Worm (Caenorhabditis elegans): Measurements from ENCODE around the gene F55G7.4.

DNA sequence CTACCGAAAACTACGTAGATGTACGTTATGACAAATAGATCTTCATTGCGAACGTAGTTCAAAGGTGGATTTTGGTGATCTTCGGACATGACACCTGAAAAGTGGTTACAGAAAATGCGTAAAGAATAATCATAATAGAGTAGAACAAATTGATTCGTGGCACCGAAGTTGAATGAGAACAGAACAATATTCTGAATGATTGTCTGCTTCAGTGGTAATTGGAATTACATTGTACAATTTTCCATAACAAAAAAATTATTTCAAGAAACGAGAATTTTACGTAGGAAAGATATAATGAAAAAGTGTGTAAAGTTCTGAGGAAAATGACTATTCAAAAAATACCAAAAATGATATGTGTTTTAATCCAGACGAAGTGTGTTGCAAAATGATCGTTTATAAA lies 25.0 kb upstream of the F55G7.4 start, which contains the start of gene Y62H9A.10:
- TF ChIP-seq him-1 (tag; optimal IDR thresholded peaks at IDR 0.05) (no peak), W03F9.2 (tag; optimal IDR thresholded peaks at IDR 0.05) (no peak), dao-5 (tag; optimal IDR thresholded peaks at IDR 0.05) (no peak)

Measured in whole organism, L4/young adult.